Worm (Caenorhabditis elegans): ENCODE data around the gene set-2.

DNA sequence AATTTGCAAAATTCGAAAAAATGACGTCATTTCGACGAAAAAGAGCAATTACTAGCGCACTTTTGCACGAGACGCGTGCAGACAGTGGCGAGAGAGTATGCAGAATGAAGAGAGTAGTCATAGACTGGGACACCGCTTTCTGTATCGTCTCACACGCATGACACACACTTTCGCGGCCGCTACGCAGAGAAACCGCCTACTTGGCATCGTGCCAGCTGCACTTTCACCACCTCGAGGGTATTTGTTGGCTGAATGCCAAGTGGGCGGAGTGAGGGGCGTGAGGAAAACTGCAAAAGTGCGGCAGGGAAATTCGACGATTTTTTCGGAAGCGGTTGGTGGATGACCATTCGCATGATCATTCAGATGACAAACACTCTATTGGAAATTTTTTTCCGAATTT lies 30.3 kb downstream of the set-2 start:
- TF ChIP-seq ceh-16 (tag; optimal IDR thresholded peaks at IDR 0.05): peak; percentile 76
- peak; percentile 99 for TF ChIP-seq pha-4 (tag; optimal IDR thresholded peaks at IDR 0.05)
- TF ChIP-seq egl-27 (tag; optimal IDR thresholded peaks at IDR 0.05): peak; percentile 95
- peak; percentile 97 for TF ChIP-seq tbx-2 (tag; optimal IDR thresholded peaks at IDR 0.05)
- peak; percentile 84 for TF ChIP-seq zag-1 (tag; optimal IDR thresholded peaks at IDR 0.05)
- peak; percentile 4 for TF ChIP-seq ztf-11 (tag; optimal IDR thresholded peaks at IDR 0.05)
- TF ChIP-seq unc-39 (tag; optimal IDR thresholded peaks at IDR 0.05): peak; percentile 33
- peak; percentile 97 for TF ChIP-seq hmg-11 (tag; optimal IDR thresholded peaks at IDR 0.05)
- TF ChIP-seq nhr-11 (tag; optimal IDR thresholded peaks at IDR 0.05): peak; percentile 95
- TF ChIP-seq lin-15B (tag; optimal IDR thresholded peaks at IDR 0.05): peak; percentile 96

Measured in whole organism, L3 larva.